Worm (Caenorhabditis elegans) whole organism, dauer: ENCODE data around the gene nhr-4.

Experiments
- unc-62 ChIP-seq: sonication (generic microtip); optimal IDR thresholded peaks from 2 replicates; lab custom pipeline; 2017; ENCODE audit warnings: missing biosample characterization, missing genetic modification reagents, missing genetic modification characterization

The nhr-4 gene

DNA sequence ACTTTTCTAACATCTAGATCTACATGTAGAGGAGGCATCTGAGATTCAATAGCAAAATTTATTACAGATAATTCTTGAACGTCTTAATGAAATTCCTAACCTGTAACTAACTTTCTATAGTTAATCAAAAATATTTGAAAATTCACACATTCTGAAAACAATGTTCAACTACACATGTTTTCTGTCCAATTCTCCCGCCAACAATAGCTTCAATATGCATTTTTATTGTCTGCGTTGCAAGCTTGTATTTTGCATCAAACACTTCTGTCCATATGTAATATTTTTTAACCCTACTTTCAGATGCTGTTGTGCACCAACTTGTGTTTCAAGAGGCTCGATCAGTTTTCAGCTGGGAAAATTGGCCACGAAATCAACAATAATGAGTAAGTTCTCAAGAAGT lies 19.6 kb downstream of the nhr-4 start, which contains the start of gene tbc-3:
Gene tbc-3 (plus strand): TSS at position 301 of the 400 bp plus-strand sequence.
- TF ChIP-seq unc-62: no peak

DNA sequence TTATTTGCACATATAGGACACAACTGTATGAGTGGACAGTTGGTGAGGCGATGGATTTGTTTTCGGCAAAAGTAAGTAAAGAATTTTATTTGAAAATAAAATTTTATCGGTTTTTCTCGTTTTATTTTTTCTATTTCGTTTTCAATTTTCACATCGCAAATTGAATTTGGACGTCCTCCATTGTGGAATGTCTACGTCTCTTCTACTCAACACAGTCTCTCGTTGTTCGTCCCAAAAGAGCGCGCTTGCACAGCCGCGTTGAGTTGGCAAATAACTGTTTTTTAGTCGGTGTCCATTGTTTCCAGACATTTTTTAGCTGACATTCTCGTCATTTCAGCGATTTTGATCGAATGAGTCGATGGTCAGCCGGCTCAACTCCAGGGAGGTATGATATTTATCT lies 20.1 kb downstream of the nhr-4 start:
- no peak for TF ChIP-seq unc-62

DNA sequence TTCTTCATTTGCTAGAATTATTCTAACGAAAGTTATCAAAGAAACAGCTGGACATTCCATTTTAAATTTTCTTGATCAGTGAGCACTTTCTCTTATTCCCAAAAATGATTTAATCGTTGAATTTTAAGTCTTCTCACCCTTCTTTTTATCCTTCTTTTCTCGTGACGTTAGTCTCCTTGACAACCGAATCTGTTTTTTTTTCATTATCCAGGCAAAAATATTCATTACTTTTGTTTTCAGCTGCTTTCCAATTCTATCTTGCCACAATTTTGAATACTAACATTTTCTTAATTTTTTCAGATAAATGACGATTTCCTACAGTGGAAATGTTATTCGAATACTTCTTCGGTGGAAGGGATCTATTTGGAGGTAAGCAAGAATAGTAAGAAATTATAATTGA lies 24.5 kb downstream of the nhr-4 start, which contains the start of gene best-13:
Gene best-13 (plus strand): TSS at position 301 of the 400 bp plus-strand sequence.
- TF ChIP-seq unc-62: no peak

DNA sequence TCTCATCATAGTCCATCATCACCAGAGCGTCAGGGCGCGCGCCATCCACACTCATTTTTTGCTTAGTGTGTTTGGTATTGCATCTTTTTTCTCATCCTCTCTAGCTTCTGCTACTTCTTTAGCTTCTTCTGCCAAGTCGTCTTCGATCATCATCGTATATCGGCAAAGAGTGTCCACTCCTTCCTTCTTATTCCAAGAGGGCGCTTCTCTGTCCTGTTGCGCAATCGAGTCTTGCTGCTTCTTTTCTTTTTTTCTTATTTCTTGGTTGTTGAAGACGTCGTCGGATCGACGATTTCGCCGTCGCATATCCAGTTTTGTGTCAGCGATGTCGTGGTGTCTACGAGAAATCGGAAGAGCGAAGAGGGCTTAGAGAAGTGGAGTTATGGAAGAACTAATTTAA lies 33.9 kb downstream of the nhr-4 start:
- TF ChIP-seq unc-62: no peak

DNA sequence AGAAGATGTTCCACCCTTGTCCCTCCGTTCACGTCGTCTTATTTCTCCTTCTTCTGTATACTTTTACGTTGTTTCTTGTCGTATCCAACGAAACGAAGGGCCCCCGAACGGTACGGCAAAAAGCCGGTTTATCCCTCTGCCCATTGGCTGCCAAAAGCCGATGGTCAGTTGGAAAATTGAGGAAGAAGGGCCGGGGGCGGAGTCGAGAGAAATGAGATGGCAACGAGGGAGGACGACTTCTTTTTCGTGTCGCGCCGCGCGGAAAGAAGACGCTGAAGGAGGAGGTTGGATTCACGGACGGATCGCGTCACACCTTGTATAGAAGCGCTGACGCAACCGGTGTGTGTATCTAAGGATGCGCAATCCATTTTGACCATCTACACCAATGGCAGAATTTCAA lies 36.0 kb downstream of the nhr-4 start:
- no peak for TF ChIP-seq unc-62

DNA sequence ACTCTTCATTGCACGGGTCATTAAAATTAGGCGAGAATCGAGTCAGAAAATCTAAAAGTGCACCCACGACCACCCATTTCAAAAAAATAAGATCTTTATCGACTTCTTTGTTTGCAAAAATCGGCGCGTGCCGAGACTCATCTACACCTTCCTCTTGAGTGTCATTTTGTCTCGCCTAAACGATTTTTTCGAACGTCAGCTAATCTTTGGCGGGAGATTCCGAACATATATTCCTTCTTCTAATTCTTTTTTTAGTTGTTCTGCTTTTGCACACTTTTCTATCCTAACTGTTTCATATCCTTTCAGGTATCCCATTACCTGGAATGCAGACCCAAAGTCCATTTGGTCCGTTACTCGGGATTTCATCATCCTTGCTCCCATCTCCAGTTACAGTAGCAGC lies 37.1 kb downstream of the nhr-4 start, which contains the start of gene bed-3:
Gene bed-3 (plus strand): TSS at position 301 of the 400 bp plus-strand sequence.
- no peak for TF ChIP-seq unc-62

DNA sequence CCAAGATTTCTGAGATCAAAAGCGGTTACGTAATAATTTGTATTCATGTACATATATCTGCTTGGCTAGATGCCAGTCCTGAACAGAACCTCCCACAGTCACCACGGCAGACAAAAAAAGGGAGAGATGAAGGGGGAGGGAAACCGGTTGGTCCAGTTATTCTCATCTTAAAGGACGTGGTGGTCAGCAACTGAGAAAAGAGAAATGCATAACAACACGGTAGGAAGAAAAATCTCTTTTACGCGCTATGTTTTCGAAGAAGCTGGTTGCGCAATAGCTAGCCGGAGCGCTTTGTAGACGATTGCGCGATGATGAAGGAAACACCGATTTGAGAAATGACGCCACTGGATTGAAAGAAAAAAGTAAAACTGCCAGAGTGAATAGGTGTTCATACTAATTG lies 38.9 kb downstream of the nhr-4 start:
- no peak for TF ChIP-seq unc-62

DNA sequence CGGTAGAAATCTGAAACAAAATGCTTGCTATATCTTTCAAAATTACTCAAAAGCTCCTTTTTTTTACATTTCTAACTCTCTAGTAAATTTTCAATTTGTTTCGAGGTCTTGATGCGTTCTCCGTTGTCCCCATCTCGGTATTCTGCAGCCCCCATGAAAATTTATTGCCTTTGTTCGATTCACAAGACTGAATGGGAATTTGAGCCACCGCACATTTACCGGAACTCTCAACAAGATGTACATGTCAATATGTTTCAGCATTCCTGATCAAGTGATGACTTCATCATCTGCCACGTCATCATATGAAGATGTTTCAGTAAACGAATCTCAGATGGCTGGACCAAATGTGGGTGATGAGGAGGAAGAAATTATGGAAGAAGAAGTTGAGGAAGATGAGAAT lies 41.3 kb downstream of the nhr-4 start:
- no peak for TF ChIP-seq unc-62

DNA sequence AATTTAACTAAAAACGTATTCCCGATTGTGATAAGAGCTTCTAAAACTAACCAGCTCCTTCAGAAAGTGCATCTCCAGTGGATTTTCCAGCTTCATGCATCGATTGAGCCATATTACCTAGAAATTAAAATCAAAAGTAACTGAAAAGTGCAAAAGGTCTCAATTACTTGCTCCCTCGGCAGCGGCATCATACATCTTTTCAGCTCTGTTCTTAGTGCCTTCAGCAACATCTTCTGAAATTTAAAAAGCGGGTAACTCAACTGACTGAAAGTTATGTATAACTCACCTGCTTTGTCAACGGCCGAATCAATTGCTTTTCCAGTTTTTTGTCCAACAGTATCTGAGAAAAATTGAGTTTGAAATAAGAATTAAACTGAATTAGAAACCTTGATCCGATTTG lies 45.3 kb downstream of the nhr-4 start:
- TF ChIP-seq unc-62: no peak

DNA sequence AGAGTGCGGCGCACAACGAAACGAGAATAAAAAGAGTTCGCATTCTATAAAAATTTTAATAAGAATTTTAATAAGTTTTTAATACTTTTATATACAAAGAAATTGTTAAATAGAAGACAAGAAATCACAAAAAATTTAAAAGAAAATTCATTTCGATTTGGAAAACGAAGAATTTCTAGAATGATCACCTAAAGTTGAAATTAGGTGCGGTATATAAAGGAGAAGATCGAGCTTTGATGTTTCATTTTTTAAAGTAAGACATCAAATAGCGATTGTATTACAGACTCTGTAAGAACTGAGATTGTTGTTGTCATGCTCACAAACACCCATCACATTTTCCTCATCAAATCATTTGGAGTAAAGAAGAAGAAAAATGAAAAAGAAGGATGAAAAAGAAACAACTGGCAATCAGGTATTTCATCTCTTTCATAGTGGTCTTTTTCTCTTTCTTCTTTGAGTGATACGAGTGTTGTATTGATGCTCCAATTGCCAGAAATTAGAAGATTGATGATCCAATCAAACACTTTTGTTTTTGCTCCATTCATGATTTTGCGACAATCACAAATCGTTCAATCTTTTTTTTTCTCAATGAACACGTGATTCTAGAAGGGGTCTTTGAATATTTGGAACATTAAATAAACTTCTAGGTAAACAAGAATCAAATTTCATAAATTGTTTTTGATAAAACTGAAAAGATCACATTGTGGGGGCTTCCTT lies 49.2 kb downstream of the nhr-4 start, which contains the start of gene dur-1:
Gene dur-1 (minus strand): TSS at position 51 of the 717 bp plus-strand sequence.
- no peak for TF ChIP-seq unc-62
